Worm (Caenorhabditis elegans) whole organism, L4 larva: Measurements from ENCODE around the gene tdc-1.

Experiments used
- ceh-44 ChIP-seq: fragments of 200-800 bp; sonication (Bioruptor generic); IDR thresholded peaks from 2 replicates; pipeline ENCODE4 v1.3.6; 2022; ENCODE audit warnings: missing genetic modification reagents, missing genetic modification characterization, missing compliant biosample characterization
- daf-19 ChIP-seq: fragments of 200-800 bp; sonication (Bioruptor generic); conservative IDR thresholded peaks from 2 replicates; pipeline ENCODE4 v1.3.6; 2022; ENCODE audit warnings: missing genetic modification characterization, missing compliant biosample characterization
- fkh-10 ChIP-seq: fragments of 150-350 bp; optimal IDR thresholded peaks from 2 replicates; lab custom pipeline; 2014; ENCODE audit warnings: missing biosample characterization, missing genetic modification reagents, missing genetic modification characterization
- mxl-3 ChIP-seq: fragments of 200-800 bp; sonication (Bioruptor generic); optimal IDR thresholded peaks from 2 replicates; lab custom pipeline; 2018; ENCODE audit warnings: mild to moderate bottlenecking, missing genetic modification characterization, missing compliant biosample characterization
- nhr-11 ChIP-seq: fragments of 150-350 bp; optimal IDR thresholded peaks from 2 replicates; lab custom pipeline; 2014; ENCODE audit warnings: missing biosample characterization, missing genetic modification characterization

- TF ChIP-seq daf-19 (GFP tag; lab: Robert Waterston, UW) = no peak
- no peak for TF ChIP-seq mxl-3
- no peak for TF ChIP-seq ceh-44 (GFP tag; lab: Robert Waterston, UW)
- TF ChIP-seq nhr-11 (tag; lab: Kevin White, UChicago) = no peak
- no peak for TF ChIP-seq fkh-10 (GFP tag; lab: Kevin White, UChicago)
These were observed 12.8 kb downstream of the tdc-1 start, which contains the start of the genes nst-1 and cct-4 for ce11 chrII:8283158-8283717.
